Fruit fly (Drosophila melanogaster) whole organism, prepupa: ENCODE results near the gene RpL3.

Experiments used
- Blimp-1 ChIP-seq: fragments of 200-800 bp; sonication (Bioruptor generic); optimal IDR thresholded peaks from 3 replicates; lab custom pipeline; 2017; ENCODE audit warnings: missing biosample characterization, missing genetic modification characterization, mild to moderate bottlenecking, moderate library complexity, missing genetic modification reagents
- CG11762 ChIP-seq: fragments of 200-800 bp; sonication (Bioruptor generic); optimal IDR thresholded peaks from 3 replicates; lab custom pipeline; 2016; ENCODE audit warnings: missing biosample characterization, missing genetic modification characterization; ENCODE audit not compliant: insufficient read depth
- CG11902 ChIP-seq: fragments of 200-800 bp; sonication (Bioruptor generic); optimal IDR thresholded peaks from 3 replicates; lab custom pipeline; 2016; ENCODE audit warnings: missing biosample characterization, missing genetic modification characterization
- CG6808 ChIP-seq: fragments of 200-800 bp; sonication (Bioruptor generic); optimal IDR thresholded peaks from 3 replicates; lab custom pipeline; 2017; ENCODE audit warnings: missing biosample characterization, missing genetic modification characterization, mild to moderate bottlenecking, moderate library complexity, missing genetic modification reagents
- CG7368 ChIP-seq: fragments of 200-800 bp; sonication (Bioruptor generic); optimal IDR thresholded peaks from 3 replicates; lab custom pipeline; 2016; ENCODE audit warnings: missing biosample characterization, missing genetic modification characterization
- CG8319 ChIP-seq: fragments of 200-800 bp; sonication (Bioruptor generic); optimal IDR thresholded peaks from 3 replicates; lab custom pipeline; 2016; ENCODE audit warnings: missing biosample characterization, missing genetic modification characterization
- svp ChIP-seq: fragments of 200-800 bp; sonication (Bioruptor generic); peaks from one replicate; lab custom pipeline; 2016; ENCODE audit warnings: missing biosample characterization, missing genetic modification characterization
- vri ChIP-seq: fragments of 200-800 bp; sonication (Bioruptor generic); optimal IDR thresholded peaks from 3 replicates; lab custom pipeline; 2016; ENCODE audit warnings: missing biosample characterization, mild to moderate bottlenecking, missing genetic modification characterization

DNA sequence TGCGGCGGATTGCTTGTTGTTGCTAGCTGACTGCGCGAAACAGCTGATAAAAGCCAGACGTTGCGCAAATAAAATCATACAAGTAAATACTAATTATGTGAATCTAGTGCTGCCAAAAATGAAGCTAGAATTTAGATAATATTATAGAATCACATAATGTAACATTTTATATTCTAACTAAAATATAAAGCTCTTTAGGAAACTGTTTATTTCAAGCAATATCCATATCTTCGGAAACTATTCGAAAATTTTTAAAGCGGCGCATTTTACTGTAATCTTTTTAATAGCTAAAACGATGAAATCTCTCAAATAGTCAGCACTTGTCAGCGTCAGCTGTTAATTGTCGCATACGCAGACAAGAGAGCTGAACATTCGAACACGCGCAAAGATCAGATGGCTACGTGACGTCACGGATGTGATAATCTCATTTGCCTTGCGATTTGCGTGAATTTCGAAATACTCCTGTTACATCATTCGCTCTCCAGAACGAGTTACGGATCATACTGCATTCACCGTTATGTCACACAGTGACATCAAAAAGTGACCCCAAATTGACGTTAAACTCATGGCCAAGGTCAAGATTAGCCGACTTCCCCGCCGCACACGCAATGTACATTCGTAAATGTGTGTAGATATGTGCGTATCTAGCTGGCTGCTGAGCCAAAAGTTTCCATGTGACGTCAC, 21.5 kb downstream of the RpL3 start:
- TF ChIP-seq CG8319 (GFP tag; lab: Kevin White, UChicago) = no peak
- no peak for TF ChIP-seq CG11902 (GFP tag; lab: Kevin White, UChicago)
- peak; percentile 90 for TF ChIP-seq vri (GFP tag; lab: Kevin White, UChicago)
- TF ChIP-seq CG7368 = no peak
- no peak for TF ChIP-seq CG11762 (GFP tag; lab: Kevin White, UChicago)
- TF ChIP-seq Blimp-1 = no peak
- TF ChIP-seq CG6808 = no peak
- peak; percentile 81 for TF ChIP-seq svp
